Worm (Caenorhabditis elegans) whole organism, early embryonic: ENCODE data around the gene C52G5.3.

Source experiments
- B0310.2 ChIP-seq: sonication (generic microtip); optimal IDR thresholded peaks from 2 replicates; lab custom pipeline; 2016; ENCODE audit warnings: mild to moderate bottlenecking, missing genetic modification characterization, missing compliant biosample characterization
- F13C5.2 ChIP-seq: sonication (generic microtip); optimal IDR thresholded peaks from 2 replicates; lab custom pipeline; 2017; ENCODE audit warnings: mild to moderate bottlenecking, missing genetic modification characterization, inconsistent platforms, missing compliant biosample characterization
- aly-1 ChIP-seq: sonication (generic microtip); optimal IDR thresholded peaks from 2 replicates; lab custom pipeline; 2016; ENCODE audit warnings: missing genetic modification characterization, missing compliant biosample characterization
- ama-1 ChIP-seq: fragments of 150-350 bp; optimal IDR thresholded peaks from 2 replicates; lab custom pipeline; 2014
- ceh-13 ChIP-seq: fragments of 200-800 bp; sonication (Bioruptor generic); optimal IDR thresholded peaks from 2 replicates; lab custom pipeline; 2018; ENCODE audit warnings: mild to moderate bottlenecking, missing genetic modification characterization, missing compliant biosample characterization
- ets-7 ChIP-seq: sonication (generic microtip); optimal IDR thresholded peaks from 2 replicates; lab custom pipeline; 2016; ENCODE audit warnings: missing genotype, missing genetic modification characterization, missing compliant biosample characterization
- flt-1 ChIP-seq: fragments of 200-800 bp; sonication (Bioruptor generic); IDR thresholded peaks from 2 replicates; pipeline ENCODE4 v1.3.6; 2022; ENCODE audit warnings: missing genetic modification characterization, missing compliant biosample characterization
- hmg-4 ChIP-seq: fragments of 200-800 bp; sonication (Bioruptor generic); optimal IDR thresholded peaks from 2 replicates; lab custom pipeline; 2018; ENCODE audit warnings: mild to moderate bottlenecking, missing genetic modification characterization, missing compliant biosample characterization
- hnd-1 ChIP-seq: sonication (generic microtip); optimal IDR thresholded peaks from 2 replicates; lab custom pipeline; 2016; ENCODE audit warnings: missing genetic modification characterization, missing compliant biosample characterization
- pes-1 ChIP-seq: fragments of 200-800 bp; sonication (Bioruptor generic); IDR thresholded peaks from 2 replicates; pipeline ENCODE4 v1.3.6; 2022; ENCODE audit warnings: missing genetic modification reagents, missing genetic modification characterization, missing compliant biosample characterization
- scrt-1 ChIP-seq: fragments of 200-800 bp; sonication (Bioruptor generic); IDR thresholded peaks from 2 replicates; pipeline ENCODE4 v1.3.6; 2022; ENCODE audit warnings: missing genetic modification characterization, missing compliant biosample characterization
- sea-1 ChIP-seq: fragments of 200-800 bp; sonication (Bioruptor generic); conservative IDR thresholded peaks from 2 replicates; pipeline ENCODE4 v1.3.6; 2022; ENCODE audit warnings: missing genetic modification characterization, missing compliant biosample characterization
- tbx-11 ChIP-seq: fragments of 200-800 bp; sonication (Bioruptor generic); IDR thresholded peaks from 2 replicates; pipeline ENCODE4 v1.3.6; 2022; ENCODE audit warnings: missing genetic modification characterization, missing compliant biosample characterization
- tra-4 ChIP-seq: sonication (generic microtip); optimal IDR thresholded peaks from 2 replicates; lab custom pipeline; 2017; ENCODE audit warnings: missing genetic modification characterization, missing compliant biosample characterization

ce11 chrX:12873688-12874364 lies 27.9 kb upstream of the C52G5.3 start:
- TF ChIP-seq tra-4 (tag; lab: Kevin White, UChicago) (no peak), ama-1 (lab: Kevin White, UChicago) (no peak), B0310.2 (tag; lab: Kevin White, UChicago) (no peak), aly-1 (no peak), hnd-1 (tag; lab: Kevin White, UChicago) (no peak), ceh-13 (GFP tag; lab: Kevin White, UChicago) (no peak), flt-1 (GFP tag; lab: Robert Waterston, UW) (no peak), sea-1 (GFP tag; lab: Robert Waterston, UW) (no peak), tbx-11 (GFP tag; lab: Robert Waterston, UW) (no peak), F13C5.2 (tag; lab: Kevin White, UChicago) (no peak), hmg-4 (GFP tag; lab: Kevin White, UChicago) (no peak), scrt-1 (GFP tag; lab: Robert Waterston, UW) (no peak), pes-1 (no peak), ets-7 (tag; lab: Kevin White, UChicago) (no peak)
